Fruit fly (Drosophila melanogaster) S2 (cell line): ENCODE results near the gene CG43089.

Experiments
- CG8478 ChIP-seq: fragments of >200 bp; optimal IDR thresholded peaks from 2 replicates; lab custom pipeline; 2018
- CTCF ChIP-seq, 2 experiments: fragments of >200 bp; optimal IDR thresholded peaks; 2 replicates each; lab custom pipeline; 2018

DNA sequence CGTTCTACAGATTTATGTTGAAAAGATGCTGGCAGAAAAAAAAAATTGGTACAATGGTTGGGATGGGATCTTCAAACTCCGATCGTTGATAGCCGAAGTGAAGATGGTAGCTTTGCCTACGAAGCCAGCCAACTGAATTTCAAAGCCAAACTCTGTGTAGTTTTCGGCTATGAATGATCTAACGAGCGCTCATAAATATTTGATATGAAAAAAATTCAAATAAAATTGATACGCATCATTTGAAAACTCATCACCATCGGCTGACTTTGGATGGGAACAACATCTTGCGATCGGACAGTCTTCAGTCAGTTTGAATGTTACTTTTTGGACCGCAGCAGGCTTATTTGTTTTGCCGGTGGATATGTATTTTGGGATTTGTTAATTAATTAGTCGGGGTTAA lies 7.0 kb upstream of the CG43089 start:
- TF ChIP-seq CG8478 (lab: Kevin White, UChicago) (no peak), CTCF (optimal IDR thresholded peaks at IDR 0.05; lab: Kevin White, UChicago) (no peak)
